Fruit fly (Drosophila melanogaster): ENCODE results near the gene Tom.
A peak's percentile ranks its signal among the peaks of the same experiment; 100 is the strongest.

dm6 chr3L:15011142-15011541 is 42.0 kb downstream of the Tom start:
- peak; percentile 82 to 88 for TF ChIP-seq CTCF (optimal IDR thresholded peaks at IDR 0.05)
- TF ChIP-seq CG8478 (optimal IDR thresholded peaks at IDR 0.05) = no peak
